Fruit fly (Drosophila melanogaster) whole organism, adult: ENCODE results near the gene ndl.

ENCODE experiments used
- CG11617 ChIP-seq: fragments of 200-800 bp; sonication (Bioruptor generic); optimal IDR thresholded peaks from 2 replicates; lab custom pipeline; 2017; ENCODE audit warnings: mild to moderate bottlenecking, missing biosample characterization, missing genetic modification reagents, missing genetic modification characterization
- CG12768 ChIP-seq: fragments of 200-800 bp; sonication (Bioruptor generic); optimal IDR thresholded peaks from 2 replicates; lab custom pipeline; 2017; ENCODE audit warnings: missing biosample characterization, missing genetic modification characterization, mild to moderate bottlenecking, moderate library complexity, missing genetic modification reagents
- CG14711 ChIP-seq: fragments of 200-800 bp; sonication (Bioruptor generic); optimal IDR thresholded peaks from 2 replicates; lab custom pipeline; 2018; ENCODE audit warnings: missing biosample characterization, mild to moderate bottlenecking, missing genetic modification characterization, moderate library complexity
- CG1620 ChIP-seq: fragments of 200-800 bp; sonication (Bioruptor generic); optimal IDR thresholded peaks from 2 replicates; lab custom pipeline; 2016; ENCODE audit warnings: missing biosample characterization, missing genetic modification characterization
- CG33017 ChIP-seq: fragments of 200-800 bp; sonication (Bioruptor generic); optimal IDR thresholded peaks from 2 replicates; lab custom pipeline; 2018; ENCODE audit warnings: missing biosample characterization, mild to moderate bottlenecking, missing genetic modification characterization, moderate library complexity
- CG5204 ChIP-seq: fragments of 200-800 bp; sonication (Bioruptor generic); optimal IDR thresholded peaks from 2 replicates; lab custom pipeline; 2016; ENCODE audit warnings: missing biosample characterization, missing genetic modification characterization
- CG7045 ChIP-seq: fragments of 200-800 bp; sonication (Bioruptor generic); optimal IDR thresholded peaks from 2 replicates; lab custom pipeline; 2017; ENCODE audit warnings: missing biosample characterization, mild to moderate bottlenecking, missing genetic modification characterization
- CG7101 ChIP-seq: fragments of 200-800 bp; sonication (Bioruptor generic); optimal IDR thresholded peaks from 2 replicates; lab custom pipeline; 2018; ENCODE audit warnings: missing biosample characterization, mild to moderate bottlenecking, missing genetic modification characterization, moderate library complexity
- Clk ChIP-seq: fragments of 200-800 bp; sonication (Bioruptor generic); optimal IDR thresholded peaks from 2 replicates; lab custom pipeline; 2017; ENCODE audit warnings: missing biosample characterization, missing genetic modification characterization
- Crg-1 ChIP-seq: fragments of 200-800 bp; sonication (Bioruptor generic); optimal IDR thresholded peaks from 2 replicates; lab custom pipeline; 2016; ENCODE audit warnings: missing biosample characterization, missing genetic modification characterization
- Hr96 ChIP-seq: fragments of 200-800 bp; sonication (Bioruptor generic); optimal IDR thresholded peaks from 2 replicates; lab custom pipeline; 2016; ENCODE audit warnings: missing biosample characterization, missing genetic modification characterization
- Mnt ChIP-seq: fragments of 200-800 bp; sonication (Bioruptor generic); optimal IDR thresholded peaks from 2 replicates; lab custom pipeline; 2016; ENCODE audit warnings: missing biosample characterization, mild to moderate bottlenecking, missing genetic modification characterization
- bab1 ChIP-seq: fragments of 200-800 bp; sonication (Bioruptor generic); optimal IDR thresholded peaks from 3 replicates; lab custom pipeline; 2019; ENCODE audit warnings: missing biosample characterization, mild to moderate bottlenecking, missing genetic modification characterization, moderate library complexity
- cic ChIP-seq: fragments of 200-800 bp; sonication (Bioruptor generic); optimal IDR thresholded peaks from 2 replicates; lab custom pipeline; 2017; ENCODE audit warnings: missing biosample characterization, mild to moderate bottlenecking, missing genetic modification characterization, moderate library complexity
- cnc ChIP-seq, 2 experiments: fragments of >200 bp; optimal IDR thresholded peaks; 2 replicates each; lab custom pipeline; 2017
- kay ChIP-seq: fragments of 200-800 bp; sonication (Bioruptor generic); peaks from one replicate; lab custom pipeline; 2016; ENCODE audit warnings: missing biosample characterization, missing genetic modification characterization, borderline replicate concordance
- ovo ChIP-seq: fragments of 200-800 bp; sonication (Bioruptor generic); optimal IDR thresholded peaks from 2 replicates; lab custom pipeline; 2016; ENCODE audit warnings: missing biosample characterization, missing genetic modification characterization
- pad ChIP-seq: fragments of 200-800 bp; sonication (Bioruptor generic); optimal IDR thresholded peaks from 3 replicates; lab custom pipeline; 2017; ENCODE audit warnings: missing biosample characterization, missing genetic modification characterization, mild to moderate bottlenecking, moderate library complexity, missing genetic modification reagents
- tj ChIP-seq: fragments of 200-800 bp; sonication (Bioruptor generic); optimal IDR thresholded peaks from 3 replicates; lab custom pipeline; 2017; ENCODE audit warnings: missing biosample characterization, mild to moderate bottlenecking, missing genetic modification characterization, moderate library complexity
- toe ChIP-seq: fragments of 200-800 bp; sonication (Bioruptor generic); optimal IDR thresholded peaks from 2 replicates; lab custom pipeline; 2016; ENCODE audit warnings: missing biosample characterization, missing genetic modification characterization

The ndl gene

dm6 chr3L:6605925-6606324, 2.8 kb upstream of the ndl start, which contains the start of gene zpg:
zpg (minus strand) TSS chr3L:6606032.
- peak; percentile 12 for TF ChIP-seq tj (GFP tag; lab: Kevin White, UChicago)
- peak; percentile 23 for TF ChIP-seq Crg-1 (GFP tag; lab: Kevin White, UChicago)
- peak; percentile 59 for TF ChIP-seq bab1 (GFP tag; lab: Kevin White, UChicago)
- no peak for TF ChIP-seq Hr96 (GFP tag; lab: Kevin White, UChicago)
- TF ChIP-seq Mnt (GFP tag; lab: Kevin White, UChicago): peak; percentile 98
- no peak for TF ChIP-seq CG14711
- peak; percentile 25 for TF ChIP-seq pad (GFP tag; lab: Kevin White, UChicago)
- no peak for TF ChIP-seq CG33017 (tag; lab: Kevin White, UChicago)
- peak; percentile 87 for TF ChIP-seq ovo (GFP tag; lab: Kevin White, UChicago)

- no peak for TF ChIP-seq cnc (optimal IDR thresholded peaks at IDR 0.05; lab: Kevin White, UChicago)
- no peak for TF ChIP-seq CG5204 (GFP tag; lab: Kevin White, UChicago)
Measured at dm6 chr3L:6589429-6590062, 13.6 kb downstream of the ndl start, which contains the start of gene jv. jv (minus strand) TSS chr3L:6589479.

dm6 chr3L:6577313-6577852, 25.8 kb downstream of the ndl start:
- TF ChIP-seq Clk (no peak), CG12768 (no peak), cnc (optimal IDR thresholded peaks at IDR 0.05; lab: Kevin White, UChicago) (no peak), tj (GFP tag; lab: Kevin White, UChicago) (no peak), CG7045 (GFP tag; lab: Kevin White, UChicago) (no peak)

- no peak for TF ChIP-seq pad (GFP tag; lab: Kevin White, UChicago)
Measured at dm6 chr3L:6576709-6577108, 26.5 kb downstream of the ndl start.

dm6 chr3L:6561052-6561451, 42.1 kb downstream of the ndl start:
- TF ChIP-seq CG1620 (GFP tag; lab: Kevin White, UChicago): no peak
- TF ChIP-seq pad (GFP tag; lab: Kevin White, UChicago): no peak
- no peak for TF ChIP-seq tj (GFP tag; lab: Kevin White, UChicago)
- TF ChIP-seq Mnt (GFP tag; lab: Kevin White, UChicago): no peak
- no peak for TF ChIP-seq ovo (GFP tag; lab: Kevin White, UChicago)
- TF ChIP-seq kay (GFP tag; lab: Kevin White, UChicago): no peak
- no peak for TF ChIP-seq toe (GFP tag; lab: Kevin White, UChicago)
- TF ChIP-seq bab1 (GFP tag; lab: Kevin White, UChicago): no peak
- TF ChIP-seq CG7045 (GFP tag; lab: Kevin White, UChicago): no peak
- no peak for TF ChIP-seq CG33017 (tag; lab: Kevin White, UChicago)
- no peak for TF ChIP-seq cnc (optimal IDR thresholded peaks at IDR 0.05; lab: Kevin White, UChicago)
- TF ChIP-seq CG14711: no peak
- no peak for TF ChIP-seq CG5204 (GFP tag; lab: Kevin White, UChicago)

dm6 chr3L:6558516-6558915, 44.6 kb downstream of the ndl start:
- TF ChIP-seq CG7045 (GFP tag; lab: Kevin White, UChicago) (no peak), CG11617 (GFP tag; lab: Kevin White, UChicago) (no peak), bab1 (GFP tag; lab: Kevin White, UChicago) (no peak)

- no peak for TF ChIP-seq CG12768
- TF ChIP-seq CG11617 (GFP tag; lab: Kevin White, UChicago): no peak
- TF ChIP-seq ovo (GFP tag; lab: Kevin White, UChicago): no peak
- TF ChIP-seq CG5204 (GFP tag; lab: Kevin White, UChicago): no peak
- TF ChIP-seq tj (GFP tag; lab: Kevin White, UChicago): no peak
- TF ChIP-seq Mnt (GFP tag; lab: Kevin White, UChicago): no peak
- TF ChIP-seq CG1620 (GFP tag; lab: Kevin White, UChicago): no peak
- no peak for TF ChIP-seq Crg-1 (GFP tag; lab: Kevin White, UChicago)
- no peak for TF ChIP-seq Clk
- no peak for TF ChIP-seq kay (GFP tag; lab: Kevin White, UChicago)
- no peak for TF ChIP-seq CG14711
- TF ChIP-seq CG7045 (GFP tag; lab: Kevin White, UChicago): no peak
- TF ChIP-seq CG33017 (tag; lab: Kevin White, UChicago): no peak
- TF ChIP-seq CG7101 (tag; lab: Kevin White, UChicago): no peak
- TF ChIP-seq cic: no peak
- no peak for TF ChIP-seq cnc (optimal IDR thresholded peaks at IDR 0.05; lab: Kevin White, UChicago)
- no peak for TF ChIP-seq pad (GFP tag; lab: Kevin White, UChicago)
- TF ChIP-seq Hr96 (GFP tag; lab: Kevin White, UChicago): no peak
Measured at dm6 chr3L:6556221-6556620, 46.9 kb downstream of the ndl start.
